Fruit fly (Drosophila melanogaster) whole organism, embryonic: ENCODE measurements around the gene eIF2gamma.

Source experiments
- Atf6 ChIP-seq: fragments of 200-800 bp; sonication (Bioruptor generic); IDR thresholded peaks from 2 replicates; pipeline ENCODE4 v1.3.6; 2022; ENCODE audit warnings: missing biosample characterization, missing genetic modification characterization
- B-H1 ChIP-seq: fragments of 200-800 bp; sonication (Bioruptor generic); IDR thresholded peaks from 3 replicates; pipeline ENCODE4 v1.3.6; 2022; ENCODE audit warnings: missing biosample characterization, missing genetic modification characterization
- Bgb ChIP-seq: fragments of 200-800 bp; sonication (Bioruptor generic); IDR thresholded peaks from 2 replicates; pipeline ENCODE4 v1.3.6; 2022; ENCODE audit warnings: missing biosample characterization, missing genetic modification characterization; ENCODE audit not compliant: partially characterized antibody
- BtbVII ChIP-seq: fragments of 200-800 bp; sonication (Bioruptor generic); optimal IDR thresholded peaks from 3 replicates; lab custom pipeline; 2017; ENCODE audit warnings: missing biosample characterization, mild to moderate bottlenecking, missing genetic modification characterization
- C15 ChIP-seq: fragments of 200-800 bp; sonication (Bioruptor generic); IDR thresholded peaks from 3 replicates; pipeline ENCODE4 v1.3.6; 2022; ENCODE audit warnings: missing biosample characterization, missing genetic modification characterization
- CG10209 ChIP-seq: fragments of 200-800 bp; sonication (Bioruptor generic); optimal IDR thresholded peaks from 3 replicates; lab custom pipeline; 2017; ENCODE audit warnings: missing biosample characterization, mild to moderate bottlenecking, missing genetic modification characterization, missing genetic modification reagents
- CG10462 ChIP-seq: fragments of 200-800 bp; sonication (Bioruptor generic); optimal IDR thresholded peaks from 2 replicates; lab custom pipeline; 2016; ENCODE audit warnings: missing biosample characterization, missing genetic modification characterization
- CG10959 ChIP-seq: fragments of 200-800 bp; sonication (Bioruptor generic); IDR thresholded peaks from 2 replicates; pipeline ENCODE4 v1.3.6; 2022; ENCODE audit warnings: missing biosample characterization, missing genetic modification characterization
- CG11093 ChIP-seq: fragments of 200-800 bp; sonication (Bioruptor generic); IDR thresholded peaks from 3 replicates; pipeline ENCODE4 v1.3.6; 2022; ENCODE audit warnings: missing biosample characterization, missing genetic modification characterization
- CG11560 ChIP-seq: fragments of 200-800 bp; sonication (Bioruptor generic); IDR thresholded peaks from 3 replicates; pipeline ENCODE4 v1.3.6; 2022; ENCODE audit warnings: missing biosample characterization, missing genetic modification characterization
- CG12155 ChIP-seq: fragments of 200-800 bp; sonication (Bioruptor generic); optimal IDR thresholded peaks from 3 replicates; lab custom pipeline; 2016; ENCODE audit warnings: missing biosample characterization, missing genetic modification characterization
- CG15479 ChIP-seq: fragments of 200-800 bp; sonication (Bioruptor generic); optimal IDR thresholded peaks from 3 replicates; lab custom pipeline; 2019; ENCODE audit warnings: missing biosample characterization, mild to moderate bottlenecking, missing genetic modification characterization, moderate library complexity
- CG17186 ChIP-seq: fragments of 200-800 bp; sonication (Bioruptor generic); optimal IDR thresholded peaks from 3 replicates; lab custom pipeline; 2017; ENCODE audit warnings: missing biosample characterization, missing genetic modification reagents, missing genetic modification characterization
- CG17912 ChIP-seq: fragments of 200-800 bp; sonication (Bioruptor generic); optimal IDR thresholded peaks from 2 replicates; lab custom pipeline; 2018; ENCODE audit warnings: missing biosample characterization, mild to moderate bottlenecking, missing genetic modification characterization
- CG2120 ChIP-seq: fragments of 200-800 bp; sonication (Bioruptor generic); optimal IDR thresholded peaks from 3 replicates; lab custom pipeline; 2016; ENCODE audit warnings: missing biosample characterization, missing genetic modification characterization
- CG32772 ChIP-seq: fragments of 200-800 bp; sonication (Bioruptor generic); IDR thresholded peaks from 2 replicates; pipeline ENCODE4 v1.3.6; 2022; ENCODE audit warnings: missing biosample characterization, missing genetic modification characterization
- CG34422 ChIP-seq: fragments of 200-800 bp; sonication (Bioruptor generic); IDR thresholded peaks from 3 replicates; pipeline ENCODE4 v1.3.6; 2022; ENCODE audit warnings: missing biosample characterization, missing genetic modification characterization
- CG4282 ChIP-seq: fragments of 200-800 bp; sonication (Bioruptor generic); optimal IDR thresholded peaks from 2 replicates; lab custom pipeline; 2016; ENCODE audit warnings: missing biosample characterization, missing genetic modification characterization
- CG43689 ChIP-seq: fragments of 200-800 bp; sonication (Bioruptor generic); IDR thresholded peaks from 2 replicates; pipeline ENCODE4 v1.3.6; 2022; ENCODE audit warnings: missing biosample characterization, missing genetic modification characterization
- CG4424 ChIP-seq: fragments of 200-800 bp; sonication (Bioruptor generic); optimal IDR thresholded peaks from 3 replicates; lab custom pipeline; 2016; ENCODE audit warnings: missing biosample characterization, missing genetic modification characterization
- CG4617 ChIP-seq: fragments of 200-800 bp; sonication (Bioruptor generic); optimal IDR thresholded peaks from 3 replicates; lab custom pipeline; 2016; ENCODE audit warnings: missing biosample characterization, missing genetic modification characterization, borderline replicate concordance
- CG5245 ChIP-seq: fragments of 200-800 bp; sonication (Bioruptor generic); optimal IDR thresholded peaks from 3 replicates; lab custom pipeline; 2016; ENCODE audit warnings: missing biosample characterization, missing genetic modification characterization
- CHES-1-like ChIP-seq: fragments of 200-800 bp; sonication (Bioruptor generic); optimal IDR thresholded peaks from 2 replicates; lab custom pipeline; 2016; ENCODE audit warnings: missing biosample characterization, missing genetic modification characterization
- Deaf1 ChIP-seq: fragments of 200-800 bp; optimal IDR thresholded peaks from 3 replicates; lab custom pipeline; 2019; ENCODE audit warnings: missing biosample characterization, mild to moderate bottlenecking, missing genetic modification characterization, moderate library complexity
- Dfd ChIP-seq, 2 experiments: fragments of >200 bp; optimal IDR thresholded peaks; 2 replicates each; lab custom pipeline; 2017; ENCODE audit warnings: missing biosample characterization in 2 of 2, missing genetic modification characterization in 2 of 2
- E2f2 ChIP-seq: fragments of 200-800 bp; sonication (Bioruptor generic); IDR thresholded peaks from 2 replicates; pipeline ENCODE4 v1.3.6; 2022; ENCODE audit warnings: missing biosample characterization, missing genetic modification characterization
- HLH54F ChIP-seq: fragments of 200-800 bp; sonication (Bioruptor generic); optimal IDR thresholded peaks from 3 replicates; lab custom pipeline; 2016; ENCODE audit warnings: missing biosample characterization, missing genetic modification characterization
- HLHmδ ChIP-seq: fragments of 200-800 bp; sonication (Bioruptor generic); optimal IDR thresholded peaks from 2 replicates; lab custom pipeline; 2018; ENCODE audit warnings: missing biosample characterization, mild to moderate bottlenecking, missing genetic modification characterization, moderate library complexity
- Neu2 ChIP-seq: fragments of 200-800 bp; sonication (Bioruptor generic); optimal IDR thresholded peaks from 3 replicates; lab custom pipeline; 2016; ENCODE audit warnings: missing biosample characterization, missing genetic modification characterization, borderline replicate concordance
- Opbp ChIP-seq: fragments of 200-800 bp; sonication (Bioruptor generic); IDR thresholded peaks from 3 replicates; pipeline ENCODE4 v1.3.6; 2022; ENCODE audit warnings: missing biosample characterization, missing genetic modification characterization; ENCODE audit not compliant: partially characterized antibody
- PHDP ChIP-seq: fragments of 200-800 bp; sonication (Bioruptor generic); optimal IDR thresholded peaks from 3 replicates; lab custom pipeline; 2018; ENCODE audit warnings: missing biosample characterization, mild to moderate bottlenecking, missing genetic modification characterization, moderate library complexity
- Sin3A ChIP-seq: fragments of >200 bp; optimal IDR thresholded peaks from 2 replicates; lab custom pipeline; 2018
- Ssrp ChIP-seq: fragments of 200-800 bp; sonication (Bioruptor generic); optimal IDR thresholded peaks from 2 replicates; lab custom pipeline; 2018; ENCODE audit warnings: missing biosample characterization, mild to moderate bottlenecking, missing genetic modification characterization, moderate library complexity
- YL-1 ChIP-seq: fragments of 200-800 bp; sonication (Bioruptor generic); optimal IDR thresholded peaks from 3 replicates; lab custom pipeline; 2017; ENCODE audit warnings: missing biosample characterization, mild to moderate bottlenecking, missing genetic modification characterization
- cwo ChIP-seq: fragments of 200-800 bp; sonication (Bioruptor generic); optimal IDR thresholded peaks from 3 replicates; lab custom pipeline; 2017; ENCODE audit warnings: missing biosample characterization, missing genetic modification characterization, mild to moderate bottlenecking, moderate library complexity, missing genetic modification reagents
- dmrt11E ChIP-seq: fragments of 200-800 bp; sonication (Bioruptor generic); optimal IDR thresholded peaks from 3 replicates; lab custom pipeline; 2018; ENCODE audit warnings: missing biosample characterization, mild to moderate bottlenecking, missing genetic modification characterization, moderate library complexity
- dmrt99B ChIP-seq: fragments of 200-800 bp; sonication (Bioruptor generic); optimal IDR thresholded peaks from 2 replicates; lab custom pipeline; 2018; ENCODE audit warnings: missing biosample characterization, mild to moderate bottlenecking, missing genetic modification characterization, moderate library complexity
- ems ChIP-seq: fragments of 200-800 bp; sonication (Bioruptor generic); optimal IDR thresholded peaks from 3 replicates; lab custom pipeline; 2016; ENCODE audit warnings: missing biosample characterization, missing genetic modification characterization
- gfzf ChIP-seq: fragments of 200-800 bp; sonication (Bioruptor generic); optimal IDR thresholded peaks from 2 replicates; lab custom pipeline; 2016; ENCODE audit warnings: missing biosample characterization, mild to moderate bottlenecking, missing genetic modification characterization, moderate library complexity
- grn ChIP-seq: fragments of 200-800 bp; sonication (Bioruptor generic); optimal IDR thresholded peaks from 3 replicates; lab custom pipeline; 2017; ENCODE audit warnings: missing biosample characterization, missing genetic modification characterization
- ham ChIP-seq: fragments of 200-800 bp; sonication (Bioruptor generic); IDR thresholded peaks from 2 replicates; pipeline ENCODE4 v1.3.6; 2022; ENCODE audit warnings: missing biosample characterization, missing genetic modification characterization
- her ChIP-seq: fragments of 200-800 bp; sonication (Bioruptor generic); optimal IDR thresholded peaks from 2 replicates; lab custom pipeline; 2016; ENCODE audit warnings: missing biosample characterization, missing genetic modification characterization
- kah ChIP-seq: fragments of 200-800 bp; sonication (Bioruptor generic); optimal IDR thresholded peaks from 2 replicates; lab custom pipeline; 2018; ENCODE audit warnings: missing biosample characterization, mild to moderate bottlenecking, missing genetic modification characterization
- lbe ChIP-seq: fragments of 200-800 bp; sonication (Bioruptor generic); optimal IDR thresholded peaks from 2 replicates; lab custom pipeline; 2016; ENCODE audit warnings: missing biosample characterization, mild to moderate bottlenecking, missing genetic modification characterization
- onecut ChIP-seq: fragments of 200-800 bp; sonication (Bioruptor generic); IDR thresholded peaks from 2 replicates; pipeline ENCODE4 v1.3.6; 2022; ENCODE audit warnings: missing biosample characterization, missing genetic modification characterization
- sens ChIP-seq: fragments of 200-800 bp; sonication (Bioruptor generic); peaks from one replicate; lab custom pipeline; 2016; ENCODE audit warnings: missing biosample characterization, missing genetic modification characterization
- sima ChIP-seq: fragments of 200-800 bp; sonication (Bioruptor generic); optimal IDR thresholded peaks from 2 replicates; lab custom pipeline; 2016; ENCODE audit warnings: missing biosample characterization, missing genetic modification characterization
- ssp ChIP-seq: fragments of 200-800 bp; sonication (Bioruptor generic); IDR thresholded peaks from 2 replicates; pipeline ENCODE4 v1.3.6; 2022; ENCODE audit warnings: missing biosample characterization, missing genetic modification characterization
- sug ChIP-seq: fragments of 200-800 bp; optimal IDR thresholded peaks from 2 replicates; lab custom pipeline; 2019; ENCODE audit warnings: missing biosample characterization, mild to moderate bottlenecking, missing genetic modification characterization, moderate library complexity
- tgo ChIP-seq: fragments of 200-800 bp; sonication (Bioruptor generic); IDR thresholded peaks from 3 replicates; pipeline ENCODE4 v1.3.6; 2022; ENCODE audit warnings: missing biosample characterization, missing genetic modification characterization
- tll ChIP-seq, 2 experiments: fragments of 200-800 bp in 1 of 2; fragments of >200 bp in 1 of 2; sonication (Bioruptor generic) in 1 of 2; optimal IDR thresholded peaks; 2 replicates each; lab custom pipeline; 2017 to 2019; ENCODE audit warnings: missing biosample characterization in 2 of 2, missing genetic modification characterization in 2 of 2, mild to moderate bottlenecking in 1 of 2, moderate library complexity in 1 of 2
- wdn ChIP-seq: fragments of 200-800 bp; sonication (Bioruptor generic); IDR thresholded peaks from 2 replicates; pipeline ENCODE4 v1.3.6; 2022; ENCODE audit warnings: missing biosample characterization, missing genetic modification characterization
- z ChIP-seq: fragments of 200-800 bp; sonication (Bioruptor generic); IDR thresholded peaks from 3 replicates; pipeline ENCODE4 v1.3.6; 2022; ENCODE audit warnings: missing biosample characterization, missing genetic modification characterization

eIF2gamma gene

dm6 chr3R:15246601-15247000 lies 16.7 kb downstream of the eIF2gamma start (continued):
- no peak for TF ChIP-seq Dfd (GFP tag; optimal IDR thresholded peaks at IDR 0.05; lab: Kevin White, UChicago)
- TF ChIP-seq dmrt11E, result no peak
- no peak for TF ChIP-seq CG17186
- no peak for TF ChIP-seq CG43689 (GFP tag; lab: Robert Waterston, UW)
- no peak for TF ChIP-seq ems (GFP tag; lab: Kevin White, UChicago)
- no peak for TF ChIP-seq HLHmδ (GFP tag; lab: Kevin White, UChicago)
- TF ChIP-seq z (GFP tag; lab: Robert Waterston, UW), result no peak
- TF ChIP-seq C15 (GFP tag; lab: Robert Waterston, UW), result no peak
- no peak for TF ChIP-seq wdn (GFP tag; lab: Robert Waterston, UW)
- TF ChIP-seq CG11560 (tag; lab: Robert Waterston, UW), result no peak
- TF ChIP-seq sug (tag; lab: Kevin White, UChicago), result peak; percentile 30
- TF ChIP-seq cwo, result peak; percentile 0
- no peak for TF ChIP-seq YL-1
- TF ChIP-seq CG5245 (GFP tag; lab: Kevin White, UChicago), result no peak
- TF ChIP-seq Ssrp (tag; lab: Kevin White, UChicago), result no peak
- TF ChIP-seq lbe (GFP tag; lab: Kevin White, UChicago), result peak; percentile 23
- TF ChIP-seq BtbVII (GFP tag; lab: Kevin White, UChicago), result no peak
- no peak for TF ChIP-seq Sin3A (lab: Kevin White, UChicago)
- no peak for TF ChIP-seq ham (GFP tag; lab: Robert Waterston, UW)
- TF ChIP-seq dmrt99B (tag; lab: Kevin White, UChicago), result peak; percentile 6
- no peak for TF ChIP-seq tgo (GFP tag; lab: Robert Waterston, UW)
- TF ChIP-seq gfzf (GFP tag; lab: Kevin White, UChicago), result no peak
- TF ChIP-seq CG34422 (GFP tag; lab: Robert Waterston, UW), result no peak
- TF ChIP-seq CG10959 (GFP tag; lab: Robert Waterston, UW), result no peak
- no peak for TF ChIP-seq Atf6 (GFP tag; lab: Robert Waterston, UW)
- no peak for TF ChIP-seq CG4282
- TF ChIP-seq CG12155 (GFP tag; lab: Kevin White, UChicago), result no peak
- TF ChIP-seq CG32772, result no peak
- no peak for TF ChIP-seq B-H1 (GFP tag; lab: Robert Waterston, UW)
- peak; percentile 72 for TF ChIP-seq sens (GFP tag; lab: Kevin White, UChicago)
- no peak for TF ChIP-seq HLH54F (GFP tag; lab: Kevin White, UChicago)
- peak; percentile 14 for TF ChIP-seq CG2120 (GFP tag; lab: Kevin White, UChicago)
- no peak for TF ChIP-seq CG11093 (GFP tag; lab: Robert Waterston, UW)

dm6 chr3R:15243452-15243851 lies 19.8 kb downstream of the eIF2gamma start:
- peak; percentile 39 for TF ChIP-seq CHES-1-like (GFP tag; lab: Kevin White, UChicago)
- TF ChIP-seq sima, result no peak
- peak in 1 of 2 experiments; percentile 16 for TF ChIP-seq tll (GFP tag; optimal IDR thresholded peaks at IDR 0.05; lab: Kevin White, UChicago)
- TF ChIP-seq Deaf1 (tag; lab: Kevin White, UChicago), result no peak
- TF ChIP-seq CG15479 (GFP tag; lab: Kevin White, UChicago), result peak; percentile 82
- no peak for TF ChIP-seq CG4617 (GFP tag; lab: Kevin White, UChicago)
- TF ChIP-seq ssp (GFP tag; lab: Robert Waterston, UW), result no peak
- no peak for TF ChIP-seq her (GFP tag; lab: Kevin White, UChicago)
- TF ChIP-seq PHDP (tag; lab: Kevin White, UChicago), result peak; percentile 11
- 0 out of 3 replicates have a peak, but pooled peaks have one; percentile 9 for TF ChIP-seq Opbp (GFP tag; lab: Robert Waterston, UW)
- 0 out of 2 replicates have a peak, but pooled peaks have one; percentile 20 for TF ChIP-seq E2f2 (GFP tag; lab: Robert Waterston, UW)
- no peak for TF ChIP-seq onecut (GFP tag; lab: Robert Waterston, UW)
- TF ChIP-seq kah (GFP tag; lab: Kevin White, UChicago), result peak; percentile 29
- TF ChIP-seq CG10209 (GFP tag; lab: Kevin White, UChicago), result no peak
- TF ChIP-seq Neu2 (GFP tag; lab: Kevin White, UChicago), result no peak
- TF ChIP-seq CG17912, result peak; percentile 68
- TF ChIP-seq grn (GFP tag; lab: Kevin White, UChicago), result no peak
- TF ChIP-seq CG10462 (GFP tag; lab: Kevin White, UChicago), result no peak
- no peak for TF ChIP-seq CG4424 (GFP tag; lab: Kevin White, UChicago)
- TF ChIP-seq CG2120 (GFP tag; lab: Kevin White, UChicago), result no peak
- TF ChIP-seq Bgb (GFP tag; lab: Robert Waterston, UW), result 0 out of 2 replicates have a peak, but pooled peaks have one; percentile 17
